Worm (Caenorhabditis elegans) whole organism, young adult: Measurements from ENCODE around the gene srh-105.

Source experiments
- C17E4.6 ChIP-seq: fragments of 200-800 bp; sonication (Bioruptor generic); IDR thresholded peaks from 2 replicates; pipeline ENCODE4 v1.3.6; 2022; ENCODE audit warnings: missing genetic modification reagents, missing genetic modification characterization, missing compliant biosample characterization
- D2030.7 ChIP-seq: fragments of 200-800 bp; sonication (Bioruptor generic); IDR thresholded peaks from 2 replicates; pipeline ENCODE4 v1.3.6; 2022; ENCODE audit warnings: missing genetic modification reagents, missing genetic modification characterization, missing compliant biosample characterization
- F23B12.7 ChIP-seq: sonication (generic microtip); optimal IDR thresholded peaks from 2 replicates; lab custom pipeline; 2017; ENCODE audit warnings: missing genetic modification characterization, mild to moderate bottlenecking, missing compliant biosample characterization, antibody characterized with exemption, moderate library complexity; ENCODE audit not compliant: insufficient read depth
- F39B2.1 ChIP-seq: fragments of 200-800 bp; sonication (Bioruptor generic); IDR thresholded peaks from 2 replicates; pipeline ENCODE4 v1.3.6; 2022; ENCODE audit warnings: missing genetic modification reagents, missing genetic modification characterization, missing compliant biosample characterization
- F57A8.1 ChIP-seq: fragments of 200-800 bp; sonication (Bioruptor generic); optimal IDR thresholded peaks from 2 replicates; lab custom pipeline; 2018; ENCODE audit warnings: mild to moderate bottlenecking, missing genetic modification characterization, moderate library complexity, missing compliant biosample characterization
- Y67H2A.10 ChIP-seq: fragments of 200-800 bp; sonication (Bioruptor generic); conservative IDR thresholded peaks from 2 replicates; pipeline ENCODE4 v1.3.6; 2022; ENCODE audit warnings: missing genetic modification reagents, missing genetic modification characterization, missing compliant biosample characterization
- Y95B8A.8 ChIP-seq: fragments of 200-800 bp; sonication (Bioruptor generic); IDR thresholded peaks from 2 replicates; pipeline ENCODE4 v1.3.6; 2022; ENCODE audit warnings: missing genetic modification reagents, missing genetic modification characterization, missing compliant biosample characterization
- ama-1 ChIP-seq, 3 experiments: fragments of 150-350 bp in 1 of 3; sonication (generic microtip) in 2 of 3; optimal IDR thresholded peaks; 2 replicates each; lab custom pipeline; 2014 to 2018; ENCODE audit warnings: missing biosample characterization in 2 of 3, missing genetic modification characterization in 2 of 3, missing genetic modification reagents in 2 of 3
- athp-1 ChIP-seq: sonication (generic microtip); optimal IDR thresholded peaks from 2 replicates; lab custom pipeline; 2017; ENCODE audit warnings: mild to moderate bottlenecking, missing genetic modification characterization, missing compliant biosample characterization
- bed-2 ChIP-seq: fragments of 200-800 bp; sonication (Bioruptor generic); IDR thresholded peaks from 2 replicates; pipeline ENCODE4 v1.3.6; 2022; ENCODE audit warnings: missing genetic modification reagents, missing genetic modification characterization, missing compliant biosample characterization
- ceh-27 ChIP-seq: fragments of 200-800 bp; sonication (Bioruptor generic); optimal IDR thresholded peaks from 2 replicates; lab custom pipeline; 2018; ENCODE audit warnings: mild to moderate bottlenecking, missing genetic modification characterization, moderate library complexity, missing compliant biosample characterization
- ceh-58 ChIP-seq: fragments of 200-800 bp; sonication (Bioruptor generic); IDR thresholded peaks from 2 replicates; pipeline ENCODE4 v1.3.6; 2022; ENCODE audit warnings: missing genetic modification characterization, missing compliant biosample characterization
- ceh-91 ChIP-seq: fragments of 200-800 bp; sonication (Bioruptor generic); IDR thresholded peaks from 2 replicates; pipeline ENCODE4 v1.3.6; 2022; ENCODE audit warnings: missing genetic modification reagents, missing genetic modification characterization, missing compliant biosample characterization
- chd-7 ChIP-seq: sonication (generic microtip); optimal IDR thresholded peaks from 2 replicates; lab custom pipeline; 2016; ENCODE audit warnings: mild to moderate bottlenecking, missing genetic modification characterization, moderate library complexity, missing compliant biosample characterization
- dox-1 ChIP-seq: fragments of 200-800 bp; sonication (Bioruptor generic); IDR thresholded peaks from 2 replicates; pipeline ENCODE4 v1.3.6; 2022; ENCODE audit warnings: missing genetic modification reagents, missing genetic modification characterization, missing compliant biosample characterization
- dpff-1 ChIP-seq: sonication (generic microtip); optimal IDR thresholded peaks from 2 replicates; lab custom pipeline; 2017; ENCODE audit warnings: mild to moderate bottlenecking, missing genetic modification characterization, missing compliant biosample characterization
- efl-1 ChIP-seq: fragments of 150-350 bp; optimal IDR thresholded peaks from 2 replicates; lab custom pipeline; 2014; ENCODE audit warnings: missing biosample characterization, missing genetic modification reagents, missing genetic modification characterization
- egrh-3 ChIP-seq: fragments of 200-800 bp; sonication (Bioruptor generic); IDR thresholded peaks from 2 replicates; pipeline ENCODE4 v1.3.6; 2022; ENCODE audit warnings: missing genetic modification reagents, missing genetic modification characterization, missing compliant biosample characterization
- ets-4 ChIP-seq: fragments of 200-800 bp; sonication (Bioruptor generic); optimal IDR thresholded peaks from 2 replicates; lab custom pipeline; 2018; ENCODE audit warnings: mild to moderate bottlenecking, missing genetic modification characterization, missing compliant biosample characterization
- hmg-1.2 ChIP-seq: fragments of 200-800 bp; sonication (Bioruptor generic); IDR thresholded peaks from 2 replicates; pipeline ENCODE4 v1.3.6; 2022; ENCODE audit warnings: missing genetic modification reagents, missing genetic modification characterization, missing compliant biosample characterization
- hmg-20 ChIP-seq: fragments of 200-800 bp; sonication (Bioruptor generic); IDR thresholded peaks from 2 replicates; pipeline ENCODE4 v1.3.6; 2022; ENCODE audit warnings: missing genetic modification reagents, missing genetic modification characterization, missing compliant biosample characterization
- lin-54 ChIP-seq: fragments of 200-800 bp; sonication (Bioruptor generic); optimal IDR thresholded peaks from 2 replicates; lab custom pipeline; 2018; ENCODE audit warnings: mild to moderate bottlenecking, missing genetic modification characterization, missing compliant biosample characterization
- lir-1 ChIP-seq: fragments of 200-800 bp; sonication (Bioruptor generic); conservative IDR thresholded peaks from 2 replicates; pipeline ENCODE4 v1.3.6; 2022; ENCODE audit warnings: missing genetic modification reagents, missing genetic modification characterization, missing compliant biosample characterization
- lsl-1 ChIP-seq: fragments of 200-800 bp; sonication (Bioruptor generic); optimal IDR thresholded peaks from 2 replicates; lab custom pipeline; 2018; ENCODE audit warnings: mild to moderate bottlenecking, missing genetic modification characterization, moderate library complexity, missing compliant biosample characterization
- madf-6 ChIP-seq: fragments of 200-800 bp; sonication (Bioruptor generic); IDR thresholded peaks from 2 replicates; pipeline ENCODE4 v1.3.6; 2022; ENCODE audit warnings: missing genetic modification reagents, missing genetic modification characterization, missing compliant biosample characterization
- mcd-1 ChIP-seq: fragments of 200-800 bp; sonication (Bioruptor generic); IDR thresholded peaks from 2 replicates; pipeline ENCODE4 v1.3.6; 2022; ENCODE audit warnings: missing genetic modification reagents, missing genetic modification characterization, missing compliant biosample characterization
- mes-4 ChIP-seq: sonication (generic microtip); optimal IDR thresholded peaks from 2 replicates; lab custom pipeline; 2016; ENCODE audit warnings: missing genotype, missing genetic modification characterization, missing compliant biosample characterization
- nfya-1 ChIP-seq: sonication (generic microtip); optimal IDR thresholded peaks from 2 replicates; lab custom pipeline; 2017; ENCODE audit warnings: antibody characterized with exemption, missing compliant biosample characterization, missing genetic modification characterization, borderline replicate concordance; ENCODE audit not compliant: insufficient read depth
- nfyb-1 ChIP-seq: fragments of 200-800 bp; sonication (Bioruptor generic); IDR thresholded peaks from 2 replicates; pipeline ENCODE4 v1.3.6; 2022; ENCODE audit warnings: missing genetic modification reagents, missing genetic modification characterization, missing compliant biosample characterization
- nhr-80 ChIP-seq: sonication (generic microtip); optimal IDR thresholded peaks from 2 replicates; lab custom pipeline; 2016; ENCODE audit warnings: missing genetic modification characterization, missing compliant biosample characterization
- rec-8 ChIP-seq, 2 experiments: sonication (generic microtip); optimal IDR thresholded peaks; 2 replicates each; lab custom pipeline; 2016; ENCODE audit warnings: mild to moderate bottlenecking in 2 of 2, missing genetic modification characterization in 2 of 2, missing genetic modification reagents in 2 of 2, missing genotype in 2 of 2, missing biosample characterization in 1 of 2, missing compliant biosample characterization in 1 of 2, moderate library complexity in 1 of 2
- snpc-3.4 ChIP-seq: sonication (generic microtip); optimal IDR thresholded peaks from 2 replicates; lab custom pipeline; 2017; ENCODE audit warnings: missing genetic modification characterization, mild to moderate bottlenecking, missing compliant biosample characterization, antibody characterized with exemption, moderate library complexity, missing genotype, missing genetic modification reagents
- zfh-2 ChIP-seq: fragments of 200-800 bp; sonication (Bioruptor generic); conservative IDR thresholded peaks from 2 replicates; pipeline ENCODE4 v1.3.6; 2022; ENCODE audit warnings: missing genetic modification reagents, missing genetic modification characterization, missing compliant biosample characterization
- ztf-18 ChIP-seq: sonication (generic microtip); optimal IDR thresholded peaks from 2 replicates; lab custom pipeline; 2016; ENCODE audit warnings: missing genotype, mild to moderate bottlenecking, missing genetic modification characterization, missing compliant biosample characterization

srh-105 gene

ce11 chrII:502638-503037, 6.5 kb downstream of the srh-105 start:
- no peak for TF ChIP-seq lir-1 (GFP tag; lab: Robert Waterston, UW)
- TF ChIP-seq dpff-1 (tag; lab: Kevin White, UChicago), result no peak
- no peak for TF ChIP-seq ets-4 (GFP tag; lab: Kevin White, UChicago)

- TF ChIP-seq ets-4 (GFP tag; lab: Kevin White, UChicago) (no peak), bed-2 (no peak), hmg-20 (GFP tag; lab: Robert Waterston, UW) (no peak)
Measured at ce11 chrII:495124-495523, 14.0 kb downstream of the srh-105 start, which contains the start of gene sms-5. Gene sms-5, plus strand, starts transcription at chrII:495424.

ce11 chrII:484328-484916, 24.7 kb downstream of the srh-105 start, which contains the start of the genes gldi-1 and prp-21:
Gene gldi-1, minus strand, starts transcription at chrII:484378.
Gene prp-21, plus strand, starts transcription at chrII:484866.
- no peak for TF ChIP-seq F23B12.7 (tag; lab: Kevin White, UChicago)
- no peak for TF ChIP-seq F57A8.1 (GFP tag; lab: Kevin White, UChicago)
- TF ChIP-seq hmg-1.2 (GFP tag; lab: Robert Waterston, UW), result peak; percentile 8; the same call in 1 of the 2 replicates
- TF ChIP-seq bed-2, result no peak
- no peak for TF ChIP-seq nfya-1 (tag; lab: Kevin White, UChicago)
- TF ChIP-seq efl-1 (GFP tag; lab: Kevin White, UChicago), result peak; percentile 9
- TF ChIP-seq athp-1 (tag; lab: Kevin White, UChicago), result no peak
- TF ChIP-seq madf-6, result no peak
- no peak for TF ChIP-seq ama-1 (optimal IDR thresholded peaks at IDR 0.05; lab: Kevin White, UChicago)
- no peak for TF ChIP-seq ama-1 (GFP tag; optimal IDR thresholded peaks at IDR 0.05; lab: Kevin White, UChicago)
- no peak for TF ChIP-seq lin-54 (GFP tag; lab: Kevin White, UChicago)
- TF ChIP-seq ceh-58 (GFP tag; lab: Robert Waterston, UW), result no peak

- TF ChIP-seq F39B2.1 (GFP tag; lab: Robert Waterston, UW) (no peak), hmg-1.2 (GFP tag; lab: Robert Waterston, UW) (peak; percentile 44; the same call in 1 of the 2 replicates), rec-8 (tag; optimal IDR thresholded peaks at IDR 0.05; lab: Kevin White, UChicago) (no peak), ztf-18 (tag; lab: Kevin White, UChicago) (peak; percentile 52), ceh-27 (peak; percentile 63), zfh-2 (peak; percentile 67), nhr-80 (tag; lab: Kevin White, UChicago) (peak; percentile 39), nfyb-1 (GFP tag; lab: Robert Waterston, UW) (peak; percentile 35; the same call in 1 of the 2 replicates), mcd-1 (GFP tag; lab: Robert Waterston, UW) (peak; percentile 91), Y95B8A.8 (no peak), athp-1 (tag; lab: Kevin White, UChicago) (peak; percentile 16), C17E4.6 (no peak), Y67H2A.10 (no peak), hmg-20 (GFP tag; lab: Robert Waterston, UW) (no peak), ceh-91 (peak; percentile 48; the same call in 1 of the 2 replicates), chd-7 (tag; lab: Kevin White, UChicago) (no peak), lsl-1 (GFP tag; lab: Kevin White, UChicago) (peak; percentile 36), snpc-3.4 (tag; lab: Kevin White, UChicago) (no peak), egrh-3 (GFP tag; lab: Robert Waterston, UW) (no peak), D2030.7 (GFP tag; lab: Robert Waterston, UW) (peak; percentile 51; the same call in 1 of the 2 replicates), dox-1 (GFP tag; lab: Robert Waterston, UW) (peak; percentile 83), mes-4 (no peak), lir-1 (GFP tag; lab: Robert Waterston, UW) (no peak)
Measured at ce11 chrII:475890-476420, 33.2 kb downstream of the srh-105 start, which contains the start of gene nsun-1. Gene nsun-1, minus strand, starts transcription at chrII:475940.
